Worm (Caenorhabditis elegans): ENCODE measurements around the gene ppm-1.A.

ce11 chrV:10555239-10555638 is 19.1 kb upstream of the ppm-1.A start, which contains the start of gene F32G8.3:
- no peak for TF ChIP-seq unc-62 (GFP tag; optimal IDR thresholded peaks at IDR 0.05 in 1 of 2)
- TF ChIP-seq unc-62 (tag; optimal IDR thresholded peaks at IDR 0.05), result no peak
- TF ChIP-seq jun-1 (tag; optimal IDR thresholded peaks at IDR 0.05), result no peak
- TF ChIP-seq dmd-6 (GFP tag; IDR thresholded peaks at IDR 0.05), result no peak
- TF ChIP-seq nhr-111 (GFP tag; optimal IDR thresholded peaks at IDR 0.05), result no peak
- TF ChIP-seq pqm-1 (tag; optimal IDR thresholded peaks at IDR 0.05), result no peak
- no peak for TF ChIP-seq dve-1 (tag; optimal IDR thresholded peaks at IDR 0.05; ENCODE audit: insufficient read depth)
- no peak for TF ChIP-seq snpc-4 (tag; optimal IDR thresholded peaks at IDR 0.05)
- TF ChIP-seq zag-1 (tag; optimal IDR thresholded peaks at IDR 0.05), result no peak
- no peak for TF ChIP-seq egl-27 (tag; optimal IDR thresholded peaks at IDR 0.05)

Data from whole organism, L4 larva.